Fruit fly (Drosophila melanogaster) S2 (cell line): Measurements from ENCODE around the gene CG11085.

Experiments
- CG8478 ChIP-seq: fragments of >200 bp; optimal IDR thresholded peaks from 2 replicates; lab custom pipeline; 2018
- CTCF ChIP-seq, 2 experiments: fragments of >200 bp; optimal IDR thresholded peaks; 2 replicates each; lab custom pipeline; 2018

DNA sequence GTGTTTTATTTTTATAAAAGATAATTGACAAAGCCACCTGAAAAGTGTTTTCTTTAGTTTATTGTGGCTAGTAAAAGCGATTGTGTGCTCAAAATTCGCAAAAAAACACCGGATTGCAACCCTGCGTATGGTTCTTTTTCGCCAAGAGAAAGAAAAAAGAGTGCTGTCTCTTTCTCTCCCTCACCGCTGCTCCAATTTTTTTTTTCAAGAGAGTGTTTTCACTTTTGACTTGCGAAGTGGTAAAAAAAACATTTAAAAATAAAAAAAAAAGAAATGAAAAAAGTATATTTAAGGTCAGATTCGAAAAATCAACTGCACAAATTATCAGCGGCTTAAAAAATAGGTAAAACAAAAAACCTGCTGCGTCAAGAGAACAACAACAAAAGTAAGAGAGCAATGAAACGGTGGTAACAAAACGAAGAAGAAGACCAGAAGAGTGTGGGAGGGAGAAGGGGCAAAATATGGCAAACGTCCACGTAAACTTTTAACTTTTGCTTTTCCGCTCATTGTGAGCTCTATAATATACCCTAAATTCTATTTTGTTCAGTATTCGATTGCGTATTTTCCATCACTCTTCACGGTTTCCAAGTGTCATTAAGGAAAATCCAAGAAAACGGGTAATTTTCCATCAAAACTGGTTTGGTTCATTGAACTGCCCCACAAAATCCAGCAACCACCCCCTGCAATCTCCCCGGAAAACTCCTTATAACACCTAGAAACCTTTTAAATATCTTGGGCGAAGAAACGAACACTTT lies 19.6 kb upstream of the CG11085 start:
- no peak for TF ChIP-seq CG8478 (lab: Kevin White, UChicago)
- no peak for TF ChIP-seq CTCF (optimal IDR thresholded peaks at IDR 0.05; lab: Kevin White, UChicago)
